Worm (Caenorhabditis elegans) whole organism, L2 larva: ENCODE measurements around the gene C05C8.5.

Experiments
- F13H6.1 ChIP-seq: sonication (generic microtip); optimal IDR thresholded peaks from 2 replicates; lab custom pipeline; 2016; ENCODE audit warnings: missing genetic modification characterization, missing compliant biosample characterization
- ama-1 ChIP-seq: fragments of 150-350 bp; optimal IDR thresholded peaks from 2 replicates; lab custom pipeline; 2018; ENCODE audit warnings: inconsistent platforms
- crh-2 ChIP-seq: sonication (generic microtip); optimal IDR thresholded peaks from 2 replicates; lab custom pipeline; 2017; ENCODE audit warnings: missing biosample characterization, missing genetic modification characterization
- fos-1 ChIP-seq: fragments of 150-350 bp; optimal IDR thresholded peaks from 2 replicates; lab custom pipeline; 2014; ENCODE audit warnings: missing biosample characterization, missing genetic modification characterization
- nhr-10 ChIP-seq: sonication (generic microtip); optimal IDR thresholded peaks from 2 replicates; lab custom pipeline; 2017; ENCODE audit warnings: missing biosample characterization, missing genetic modification characterization
- nhr-237 ChIP-seq: fragments of 150-350 bp; optimal IDR thresholded peaks from 2 replicates; lab custom pipeline; 2014; ENCODE audit warnings: missing biosample characterization, missing genetic modification characterization
- snpc-4 ChIP-seq: fragments of 150-350 bp; optimal IDR thresholded peaks from 2 replicates; lab custom pipeline; 2014; ENCODE audit warnings: missing biosample characterization, missing genetic modification characterization
- unc-39 ChIP-seq: fragments of 150-350 bp; optimal IDR thresholded peaks from 2 replicates; lab custom pipeline; 2014; ENCODE audit warnings: missing biosample characterization, missing genetic modification characterization
- ztf-11 ChIP-seq: sonication (generic microtip); optimal IDR thresholded peaks from 2 replicates; lab custom pipeline; 2017; ENCODE audit warnings: missing biosample characterization, missing genetic modification characterization

- TF ChIP-seq crh-2 (tag; lab: Kevin White, UChicago) (no peak), nhr-237 (tag; lab: Kevin White, UChicago) (no peak), fos-1 (no peak), ama-1 (lab: Kevin White, UChicago) (no peak), unc-39 (tag; lab: Kevin White, UChicago) (no peak), nhr-10 (tag; lab: Kevin White, UChicago) (no peak), F13H6.1 (no peak), ztf-11 (tag; lab: Kevin White, UChicago) (no peak), snpc-4 (tag; lab: Kevin White, UChicago) (no peak)
Observed at ce11 chrV:7223152-7223551, 11.5 kb downstream of the C05C8.5 start, which contains the start of gene C13F10.7.
